Worm (Caenorhabditis elegans) whole organism, L4/young adult: ENCODE measurements around the gene K02E2.6.

ENCODE experiments used
- W03F9.2 ChIP-seq: fragments of 150-350 bp; optimal IDR thresholded peaks from 2 replicates; lab custom pipeline; 2014; ENCODE audit warnings: missing biosample characterization, missing genetic modification characterization
- dao-5 ChIP-seq: sonication (generic microtip); optimal IDR thresholded peaks from 2 replicates; lab custom pipeline; 2016; ENCODE audit warnings: missing genotype, missing genetic modification characterization, moderate library complexity, missing compliant biosample characterization

DNA sequence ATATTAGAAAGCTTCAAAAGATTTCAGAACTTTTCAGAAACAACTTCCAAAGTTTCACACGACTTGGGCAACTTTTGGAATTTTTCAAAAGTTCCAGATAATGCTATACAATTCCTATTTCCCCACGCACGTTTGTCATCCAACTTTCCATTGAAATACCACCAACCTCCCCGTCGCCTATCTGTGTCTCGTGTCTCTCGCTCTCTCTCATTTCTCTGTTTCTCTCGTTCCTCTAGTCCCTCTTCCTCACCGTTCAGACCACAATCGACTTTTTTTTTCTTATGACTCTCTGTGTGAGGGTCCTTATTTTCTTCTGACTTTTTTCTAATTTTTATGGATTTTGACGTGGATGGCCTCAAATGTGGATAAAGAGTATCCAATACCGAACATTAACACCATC lies at the start of gene K02E2.6:
- TF ChIP-seq W03F9.2 (tag; lab: Kevin White, UChicago): no peak
- TF ChIP-seq dao-5 (tag; lab: Kevin White, UChicago): no peak
